Comparison of ENCODE assay signal across 3 fruit fly cellular contexts in genomic region chrX:10805651-10806191, dm6.
TF ChIP-seq lines count a peak whose summit lies in the region.

No protein-coding gene starts in this region.

TF ChIP-seq in whole organism, embryonic, 481 proteins besides CTCF, POLR2A, EP300 and RAD21 (continued from another document and continues in another):
- TF ChIP-seq BEAF-32 (GFP tag; optimal IDR thresholded peaks at IDR 0.05; lab: Kevin White, UChicago) (peak; percentile 63), MESR4 (GFP tag; optimal IDR thresholded peaks at IDR 0.05; lab: Kevin White, UChicago) (no peak), lab (GFP tag; optimal IDR thresholded peaks at IDR 0.05; lab: Kevin White, UChicago) (peak; percentile 32), CG6254 (GFP tag; optimal IDR thresholded peaks at IDR 0.05; lab: Kevin White, UChicago) (no peak), CG17385 (GFP tag; optimal IDR thresholded peaks at IDR 0.05; lab: Kevin White, UChicago) (peak; percentile 36), CoRest (tag; optimal IDR thresholded peaks at IDR 0.05; lab: Kevin White, UChicago) (peak; percentile 4), mld (GFP tag; IDR thresholded peaks at IDR 0.05; lab: Robert Waterston, UW; ENCODE audit: partially characterized antibody) (0 out of 3 replicates have a peak, but pooled peaks have one; percentile 23), crc (GFP tag; optimal IDR thresholded peaks at IDR 0.05; lab: Kevin White, UChicago) (no peak), Ets97D (GFP tag; optimal IDR thresholded peaks at IDR 0.05; lab: Kevin White, UChicago) (peak; percentile 3), yki (optimal IDR thresholded peaks at IDR 0.05; lab: Kevin White, UChicago) (peak; percentile 13), chinmo (GFP tag; IDR thresholded peaks at IDR 0.05; lab: Robert Waterston, UW; ENCODE audit: partially characterized antibody) (0 out of 4 replicates have a peak, but pooled peaks have one; percentile 32), Hsf (GFP tag; optimal IDR thresholded peaks at IDR 0.05; lab: Kevin White, UChicago) (no peak), Pdp1 (GFP tag; optimal IDR thresholded peaks at IDR 0.05; lab: Kevin White, UChicago) (peak in 1 of 2 experiments; percentile 63), fu2 (GFP tag; optimal IDR thresholded peaks at IDR 0.05; lab: Kevin White, UChicago) (no peak), cg (GFP tag; optimal IDR thresholded peaks at IDR 0.05; lab: Kevin White, UChicago) (peak; percentile 64), Sry-δ (GFP tag; optimal IDR thresholded peaks at IDR 0.05; lab: Kevin White, UChicago) (peak; percentile 41), CG16779 (GFP tag; IDR thresholded peaks at IDR 0.05; lab: Robert Waterston, UW) (no peak), hbn (GFP tag; IDR thresholded peaks at IDR 0.05; lab: Robert Waterston, UW; ENCODE audit: partially characterized antibody) (peak; percentile 45), CG12391 (tag; optimal IDR thresholded peaks at IDR 0.05; lab: Kevin White, UChicago) (peak; percentile 15), CG2116 (GFP tag; optimal IDR thresholded peaks at IDR 0.05; lab: Kevin White, UChicago) (peak; percentile 31), scrt (GFP tag; optimal IDR thresholded peaks at IDR 0.05; lab: Kevin White, UChicago) (no peak), kah (GFP tag; optimal IDR thresholded peaks at IDR 0.05; lab: Kevin White, UChicago) (peak; percentile 46), HLHmδ (GFP tag; optimal IDR thresholded peaks at IDR 0.05; lab: Kevin White, UChicago) (peak; percentile 13), CG15269 (tag; optimal IDR thresholded peaks at IDR 0.05; lab: Kevin White, UChicago) (no peak), kay (GFP tag; optimal IDR thresholded peaks at IDR 0.05; lab: Kevin White, UChicago) (peak; percentile 45), Oaz (GFP tag; IDR thresholded peaks at IDR 0.05; lab: Robert Waterston, UW) (no peak), Sox102F (GFP tag; optimal IDR thresholded peaks at IDR 0.05; lab: Kevin White, UChicago) (no peak), sd (tag; optimal IDR thresholded peaks at IDR 0.05; lab: Kevin White, UChicago) (peak; percentile 35), CG18262 (tag; optimal IDR thresholded peaks at IDR 0.05; lab: Kevin White, UChicago) (no peak), grn (GFP tag; optimal IDR thresholded peaks at IDR 0.05; lab: Kevin White, UChicago) (no peak), CG6654 (GFP tag; optimal IDR thresholded peaks at IDR 0.05; lab: Kevin White, UChicago) (no peak), kni (GFP tag; optimal IDR thresholded peaks at IDR 0.05; lab: Kevin White, UChicago) (peak; percentile 64), CG18599 (GFP tag; optimal IDR thresholded peaks at IDR 0.05; lab: Kevin White, UChicago) (peak; percentile 30), slbo (GFP tag; IDR thresholded peaks at IDR 0.05; lab: Robert Waterston, UW) (no peak), CG6765 (GFP tag; optimal IDR thresholded peaks at IDR 0.05; lab: Kevin White, UChicago) (no peak), Max (GFP tag; optimal IDR thresholded peaks at IDR 0.05; lab: Kevin White, UChicago) (peak; percentile 20), CG8765 (GFP tag; IDR thresholded peaks at IDR 0.05; lab: Robert Waterston, UW) (no peak), z (GFP tag; IDR thresholded peaks at IDR 0.05; lab: Robert Waterston, UW) (peak; percentile 79; the same call in 2 of the 3 replicates), Vsx1 (GFP tag; optimal IDR thresholded peaks at IDR 0.05; lab: Kevin White, UChicago) (peak; percentile 96), Hmr (GFP tag; optimal IDR thresholded peaks at IDR 0.05; lab: Kevin White, UChicago) (peak; percentile 14), CG11093 (GFP tag; IDR thresholded peaks at IDR 0.05; lab: Robert Waterston, UW) (no peak), Opbp (GFP tag; IDR thresholded peaks at IDR 0.05; lab: Robert Waterston, UW; ENCODE audit: partially characterized antibody) (peak; percentile 49; the same call in 1 of the 3 replicates), pros (GFP tag; optimal IDR thresholded peaks at IDR 0.05; lab: Kevin White, UChicago) (peak; percentile 25)

TF ChIP-seq in whole organism, prepupa, 60 proteins besides CTCF, POLR2A, EP300 and RAD21 (continued from another document):
- TF ChIP-seq dac (GFP tag; optimal IDR thresholded peaks at IDR 0.05; lab: Kevin White, UChicago) (peak; percentile 11), CG8632 (GFP tag; optimal IDR thresholded peaks at IDR 0.05; lab: Kevin White, UChicago) (peak; percentile 62), Eip75B (GFP tag; optimal IDR thresholded peaks at IDR 0.05; lab: Kevin White, UChicago) (peak; percentile 39), fkh (GFP tag; optimal IDR thresholded peaks at IDR 0.05; lab: Kevin White, UChicago) (peak; percentile 39), CG31627 (GFP tag; optimal IDR thresholded peaks at IDR 0.05; lab: Kevin White, UChicago) (no peak), Ets96B (tag; optimal IDR thresholded peaks at IDR 0.05; lab: Kevin White, UChicago) (peak; percentile 68), Hr39 (GFP tag; optimal IDR thresholded peaks at IDR 0.05; lab: Kevin White, UChicago) (no peak), vri (GFP tag; optimal IDR thresholded peaks at IDR 0.05; lab: Kevin White, UChicago) (peak; percentile 78), Lpt (GFP tag; optimal IDR thresholded peaks at IDR 0.05; lab: Kevin White, UChicago) (peak; percentile 25), CG11294 (GFP tag; IDR thresholded peaks at IDR 0.05; lab: Robert Waterston, UW) (peak; percentile 37; the same call in 1 of the 2 replicates), CG8319 (GFP tag; optimal IDR thresholded peaks at IDR 0.05; lab: Kevin White, UChicago) (peak; percentile 39), Met (GFP tag; optimal IDR thresholded peaks at IDR 0.05; lab: Kevin White, UChicago) (peak; percentile 70), topi (GFP tag; optimal IDR thresholded peaks at IDR 0.05; lab: Kevin White, UChicago) (peak; percentile 46), net (GFP tag; optimal IDR thresholded peaks at IDR 0.05; lab: Kevin White, UChicago) (peak; percentile 70), salr (GFP tag; optimal IDR thresholded peaks at IDR 0.05; lab: Kevin White, UChicago) (peak; percentile 11 to 19), CG32006 (GFP tag; optimal IDR thresholded peaks at IDR 0.05; lab: Kevin White, UChicago) (peak; percentile 45), eg (GFP tag; IDR thresholded peaks at IDR 0.05; lab: Robert Waterston, UW) (peak; percentile 85), CG6276 (GFP tag; optimal IDR thresholded peaks at IDR 0.05; lab: Kevin White, UChicago) (peak; percentile 76), CG6792 (GFP tag; optimal IDR thresholded peaks at IDR 0.05; lab: Kevin White, UChicago) (peak; percentile 48), Eip78C (GFP tag; lab: Kevin White, UChicago) (peak; percentile 79), CG16779 (tag; optimal IDR thresholded peaks at IDR 0.05; lab: Kevin White, UChicago) (peak; percentile 83), CG8119 (GFP tag; IDR thresholded peaks at IDR 0.05; lab: Robert Waterston, UW) (peak; percentile 72), CG3032 (tag; optimal IDR thresholded peaks at IDR 0.05; lab: Kevin White, UChicago) (peak; percentile 66), CG4318 (GFP tag; optimal IDR thresholded peaks at IDR 0.05; lab: Kevin White, UChicago) (no peak), CG7368 (GFP tag; optimal IDR thresholded peaks at IDR 0.05; lab: Kevin White, UChicago) (peak; percentile 52), Sox14 (GFP tag; optimal IDR thresholded peaks at IDR 0.05; lab: Kevin White, UChicago) (peak; percentile 26), Gug (GFP tag; IDR thresholded peaks at IDR 0.05; lab: Robert Waterston, UW) (peak; percentile 59), OdsH (GFP tag; optimal IDR thresholded peaks at IDR 0.05; lab: Kevin White, UChicago) (peak; percentile 27), CG34406 (GFP tag; optimal IDR thresholded peaks at IDR 0.05; lab: Kevin White, UChicago) (peak; percentile 70), CG11762 (GFP tag; optimal IDR thresholded peaks at IDR 0.05; lab: Kevin White, UChicago; ENCODE audit: insufficient read depth) (peak; percentile 62), CG6163 (GFP tag; IDR thresholded peaks at IDR 0.05; lab: Robert Waterston, UW) (peak; percentile 92), Sox15 (GFP tag; optimal IDR thresholded peaks at IDR 0.05; lab: Kevin White, UChicago) (no peak), Hr4 (GFP tag; optimal IDR thresholded peaks at IDR 0.05; lab: Kevin White, UChicago) (peak; percentile 17), achi (GFP tag; optimal IDR thresholded peaks at IDR 0.05; lab: Kevin White, UChicago) (peak; percentile 38), acj6 (GFP tag; optimal IDR thresholded peaks at IDR 0.05; lab: Kevin White, UChicago) (peak; percentile 2), CG11902 (GFP tag; optimal IDR thresholded peaks at IDR 0.05; lab: Kevin White, UChicago) (no peak), cyc (GFP tag; optimal IDR thresholded peaks at IDR 0.05; lab: Kevin White, UChicago) (no peak), lz (GFP tag; optimal IDR thresholded peaks at IDR 0.05; lab: Kevin White, UChicago) (peak; percentile 27), dsx (GFP tag; optimal IDR thresholded peaks at IDR 0.05; lab: Kevin White, UChicago; ENCODE audit: poor library complexity, severe bottlenecking) (peak; percentile 75), CG6854 (GFP tag; optimal IDR thresholded peaks at IDR 0.05; lab: Kevin White, UChicago) (peak; percentile 84)
TF ChIP-seq in whole organism, prepupa: peak in this region for 50.

TF ChIP-seq in whole organism, wandering third instar larva, 38 proteins besides CTCF, POLR2A, EP300 and RAD21 (continued from another document):
- peak; percentile 86 for TF ChIP-seq Sp1 (GFP tag; optimal IDR thresholded peaks at IDR 0.05; lab: Kevin White, UChicago)
- TF ChIP-seq CrebA (GFP tag; optimal IDR thresholded peaks at IDR 0.05; lab: Kevin White, UChicago; ENCODE audit: borderline replicate concordance): peak; percentile 93
- TF ChIP-seq N (GFP tag; optimal IDR thresholded peaks at IDR 0.05; lab: Kevin White, UChicago): no peak
- peak; percentile 88 for TF ChIP-seq jim (GFP tag; optimal IDR thresholded peaks at IDR 0.05; lab: Kevin White, UChicago)
- TF ChIP-seq CG32264 (GFP tag; optimal IDR thresholded peaks at IDR 0.05; lab: Kevin White, UChicago): peak; percentile 16
- no peak for TF ChIP-seq Hr83 (GFP tag; optimal IDR thresholded peaks at IDR 0.05; lab: Kevin White, UChicago; ENCODE audit: poor library complexity, severe bottlenecking)
- no peak for TF ChIP-seq CG9705 (GFP tag; optimal IDR thresholded peaks at IDR 0.05; lab: Kevin White, UChicago)
- TF ChIP-seq rgr (GFP tag; optimal IDR thresholded peaks at IDR 0.05; lab: Kevin White, UChicago): no peak
- no peak for TF ChIP-seq sv (GFP tag; optimal IDR thresholded peaks at IDR 0.05; lab: Kevin White, UChicago)
- TF ChIP-seq usp (GFP tag; optimal IDR thresholded peaks at IDR 0.05; lab: Kevin White, UChicago): no peak
- peak; percentile 68 for TF ChIP-seq sage (GFP tag; optimal IDR thresholded peaks at IDR 0.05; lab: Kevin White, UChicago)
- peak; percentile 69 for TF ChIP-seq Rel (GFP tag; optimal IDR thresholded peaks at IDR 0.05; lab: Kevin White, UChicago)
- TF ChIP-seq Rel (tag; optimal IDR thresholded peaks at IDR 0.05; lab: Kevin White, UChicago): peak; percentile 76
- no peak for TF ChIP-seq lola (GFP tag; optimal IDR thresholded peaks at IDR 0.05; lab: Kevin White, UChicago)
- no peak for TF ChIP-seq Hr78 (GFP tag; optimal IDR thresholded peaks at IDR 0.05; lab: Kevin White, UChicago)
- TF ChIP-seq brk (GFP tag; optimal IDR thresholded peaks at IDR 0.05; lab: Kevin White, UChicago): no peak
